Fruit fly (Drosophila melanogaster) whole organism, adult: Measurements from ENCODE around the gene CG7379.

Experiments used
- CG11617 ChIP-seq: fragments of 200-800 bp; sonication (Bioruptor generic); optimal IDR thresholded peaks from 2 replicates; lab custom pipeline; 2017; ENCODE audit warnings: mild to moderate bottlenecking, missing biosample characterization, missing genetic modification reagents, missing genetic modification characterization
- CG12768 ChIP-seq: fragments of 200-800 bp; sonication (Bioruptor generic); optimal IDR thresholded peaks from 2 replicates; lab custom pipeline; 2017; ENCODE audit warnings: missing biosample characterization, missing genetic modification characterization, mild to moderate bottlenecking, moderate library complexity, missing genetic modification reagents
- CG1620 ChIP-seq: fragments of 200-800 bp; sonication (Bioruptor generic); optimal IDR thresholded peaks from 2 replicates; lab custom pipeline; 2016; ENCODE audit warnings: missing biosample characterization, missing genetic modification characterization
- Clk ChIP-seq: fragments of 200-800 bp; sonication (Bioruptor generic); optimal IDR thresholded peaks from 2 replicates; lab custom pipeline; 2017; ENCODE audit warnings: missing biosample characterization, missing genetic modification characterization
- Crg-1 ChIP-seq: fragments of 200-800 bp; sonication (Bioruptor generic); optimal IDR thresholded peaks from 2 replicates; lab custom pipeline; 2016; ENCODE audit warnings: missing biosample characterization, missing genetic modification characterization

DNA sequence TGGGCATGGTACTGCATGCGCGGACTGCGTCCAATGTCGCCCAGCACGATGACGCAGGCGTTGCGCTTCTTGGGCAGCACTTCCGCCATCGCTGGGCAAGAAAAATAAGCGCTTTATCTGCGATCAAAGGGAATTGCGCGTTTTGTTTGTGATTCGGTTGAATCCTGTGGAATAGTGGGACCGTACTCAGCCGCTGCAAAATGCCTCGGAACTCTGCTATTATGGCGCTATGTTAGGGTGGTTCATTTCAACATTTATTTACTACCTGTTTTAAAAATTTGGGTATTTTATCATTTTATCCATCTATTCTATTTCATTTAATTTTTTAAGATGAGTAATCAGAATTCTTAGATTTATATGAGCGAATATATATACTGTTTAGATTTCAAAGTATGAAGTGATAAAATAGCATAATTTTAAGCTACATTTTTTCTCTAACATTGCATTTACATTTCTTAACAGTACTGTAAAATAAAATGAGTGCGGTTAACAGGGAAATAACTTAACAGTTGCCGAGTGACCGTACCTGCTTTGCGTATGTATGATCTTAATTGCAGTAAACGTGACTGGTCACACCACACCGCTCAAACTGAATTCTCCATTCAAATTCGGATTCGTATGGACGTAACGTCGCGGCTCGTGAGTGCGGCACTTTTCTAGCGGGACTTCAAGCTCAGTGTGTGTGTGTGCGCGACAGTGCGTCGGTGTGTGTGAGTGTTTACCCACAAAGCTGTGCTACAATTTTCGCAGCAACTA lies 13.0 kb upstream of the CG7379 start, which contains the start of the genes Alg1 and tinc:
- TF ChIP-seq Clk (no peak), Crg-1 (GFP tag; lab: Kevin White, UChicago) (no peak), CG12768 (GFP tag; lab: Kevin White, UChicago) (peak; percentile 80), CG11617 (GFP tag; lab: Kevin White, UChicago) (peak; percentile 65), CG1620 (GFP tag; lab: Kevin White, UChicago) (peak; percentile 58)
